Fruit fly (Drosophila melanogaster) whole organism, embryonic: ENCODE measurements around the gene ZnT77C.

Experiments
- Asciz ChIP-seq: fragments of 200-800 bp; sonication (Bioruptor generic); optimal IDR thresholded peaks from 2 replicates; lab custom pipeline; 2017; ENCODE audit warnings: missing biosample characterization, mild to moderate bottlenecking, missing genetic modification characterization, missing genetic modification reagents
- Bgb ChIP-seq: fragments of 200-800 bp; sonication (Bioruptor generic); IDR thresholded peaks from 2 replicates; pipeline ENCODE4 v1.3.6; 2022; ENCODE audit warnings: missing biosample characterization, missing genetic modification characterization; ENCODE audit not compliant: partially characterized antibody
- Bteb2 ChIP-seq: fragments of 200-800 bp; sonication (Bioruptor generic); optimal IDR thresholded peaks from 2 replicates; lab custom pipeline; 2016; ENCODE audit warnings: missing biosample characterization, missing genetic modification characterization
- CG10147 ChIP-seq: fragments of 200-800 bp; sonication (Bioruptor generic); optimal IDR thresholded peaks from 2 replicates; lab custom pipeline; 2019; ENCODE audit warnings: missing biosample characterization, mild to moderate bottlenecking, missing genetic modification characterization, moderate library complexity
- CG10267 ChIP-seq: fragments of 200-800 bp; sonication (Bioruptor generic); optimal IDR thresholded peaks from 2 replicates; lab custom pipeline; 2018; ENCODE audit warnings: missing biosample characterization, mild to moderate bottlenecking, missing genetic modification characterization, moderate library complexity
- CG10321 ChIP-seq: fragments of 200-800 bp; sonication (Bioruptor generic); IDR thresholded peaks from 2 replicates; pipeline ENCODE4 v1.3.6; 2022; ENCODE audit warnings: missing biosample characterization, missing genetic modification characterization
- CG10543 ChIP-seq: fragments of 200-800 bp; sonication (Bioruptor generic); optimal IDR thresholded peaks from 3 replicates; lab custom pipeline; 2017; ENCODE audit warnings: missing biosample characterization, mild to moderate bottlenecking, missing genetic modification characterization, moderate library complexity
- CG10979 ChIP-seq: fragments of 200-800 bp; sonication (Bioruptor generic); optimal IDR thresholded peaks from 2 replicates; lab custom pipeline; 2018; ENCODE audit warnings: missing biosample characterization, mild to moderate bottlenecking, missing genetic modification characterization, moderate library complexity
- CG12769 ChIP-seq: fragments of 200-800 bp; sonication (Bioruptor generic); optimal IDR thresholded peaks from 2 replicates; lab custom pipeline; 2019; ENCODE audit warnings: missing biosample characterization, mild to moderate bottlenecking, missing genetic modification characterization, moderate library complexity
- CG15514 ChIP-seq: fragments of 200-800 bp; sonication (Bioruptor generic); optimal IDR thresholded peaks from 3 replicates; lab custom pipeline; 2017; ENCODE audit warnings: missing biosample characterization, missing genetic modification characterization, mild to moderate bottlenecking, moderate library complexity, missing genetic modification reagents
- CG17829 ChIP-seq: fragments of 200-800 bp; optimal IDR thresholded peaks from 2 replicates; lab custom pipeline; 2019; ENCODE audit warnings: missing biosample characterization, mild to moderate bottlenecking, missing genetic modification characterization, moderate library complexity
- CG18764 ChIP-seq: fragments of 200-800 bp; sonication (Bioruptor generic); optimal IDR thresholded peaks from 3 replicates; lab custom pipeline; 2016; ENCODE audit warnings: missing biosample characterization, missing genetic modification characterization
- CG2129 ChIP-seq: fragments of 200-800 bp; sonication (Bioruptor generic); IDR thresholded peaks from 2 replicates; pipeline ENCODE4 v1.3.6; 2022; ENCODE audit warnings: missing biosample characterization, missing genetic modification characterization; ENCODE audit not compliant: partially characterized antibody
- CG2712 ChIP-seq: fragments of 200-800 bp; optimal IDR thresholded peaks from 3 replicates; lab custom pipeline; 2019; ENCODE audit warnings: missing biosample characterization, mild to moderate bottlenecking, missing genetic modification characterization, moderate library complexity
- CG33213 ChIP-seq: fragments of 200-800 bp; sonication (Bioruptor generic); optimal IDR thresholded peaks from 3 replicates; lab custom pipeline; 2016; ENCODE audit warnings: missing biosample characterization, missing genetic modification characterization
- CG4328 ChIP-seq: fragments of 200-800 bp; sonication (Bioruptor generic); optimal IDR thresholded peaks from 3 replicates; lab custom pipeline; 2017; ENCODE audit warnings: missing biosample characterization, missing genetic modification reagents, missing genetic modification characterization
- CG5953 ChIP-seq: fragments of 200-800 bp; sonication (Bioruptor generic); IDR thresholded peaks from 2 replicates; pipeline ENCODE4 v1.3.6; 2022; ENCODE audit warnings: missing biosample characterization, missing genetic modification characterization
- CG7271 ChIP-seq: fragments of 200-800 bp; sonication (Bioruptor generic); optimal IDR thresholded peaks from 2 replicates; lab custom pipeline; 2018; ENCODE audit warnings: missing biosample characterization, mild to moderate bottlenecking, missing genetic modification characterization, moderate library complexity
- CG8359 ChIP-seq: fragments of 200-800 bp; sonication (Bioruptor generic); optimal IDR thresholded peaks from 2 replicates; lab custom pipeline; 2017; ENCODE audit warnings: missing biosample characterization, mild to moderate bottlenecking, missing genetic modification characterization, borderline replicate concordance
- E2f2 ChIP-seq: fragments of 200-800 bp; sonication (Bioruptor generic); IDR thresholded peaks from 2 replicates; pipeline ENCODE4 v1.3.6; 2022; ENCODE audit warnings: missing biosample characterization, missing genetic modification characterization
- Ets65A ChIP-seq: fragments of 200-800 bp; sonication (Bioruptor generic); peaks from one replicate; lab custom pipeline; 2016; ENCODE audit warnings: missing biosample characterization, missing genetic modification characterization
- Fer1 ChIP-seq: fragments of 200-800 bp; sonication (Bioruptor generic); optimal IDR thresholded peaks from 2 replicates; lab custom pipeline; 2017; ENCODE audit warnings: missing biosample characterization, mild to moderate bottlenecking, missing genetic modification characterization
- Hey ChIP-seq: fragments of 200-800 bp; sonication (Bioruptor generic); optimal IDR thresholded peaks from 3 replicates; lab custom pipeline; 2018; ENCODE audit warnings: missing biosample characterization, mild to moderate bottlenecking, missing genetic modification characterization
- Lim3 ChIP-seq: fragments of 200-800 bp; sonication (Bioruptor generic); IDR thresholded peaks from 2 replicates; pipeline ENCODE4 v1.3.6; 2022; ENCODE audit warnings: missing biosample characterization, missing genetic modification characterization
- MESR4 ChIP-seq: fragments of 200-800 bp; sonication (Bioruptor generic); optimal IDR thresholded peaks from 2 replicates; lab custom pipeline; 2018; ENCODE audit warnings: missing biosample characterization, mild to moderate bottlenecking, missing genetic modification characterization, moderate library complexity
- NFAT ChIP-seq: fragments of 200-800 bp; sonication (Bioruptor generic); IDR thresholded peaks from 2 replicates; pipeline ENCODE4 v1.3.6; 2022; ENCODE audit warnings: missing biosample characterization, missing genetic modification characterization
- Rx ChIP-seq: fragments of 200-800 bp; sonication (Bioruptor generic); IDR thresholded peaks from 2 replicates; pipeline ENCODE4 v1.3.6; 2022; ENCODE audit warnings: missing biosample characterization, missing genetic modification characterization
- Six4 ChIP-seq: fragments of 200-800 bp; sonication (Bioruptor generic); optimal IDR thresholded peaks from 2 replicates; lab custom pipeline; 2016; ENCODE audit warnings: missing biosample characterization, missing genetic modification characterization
- Sox100B ChIP-seq: fragments of 200-800 bp; sonication (Bioruptor generic); optimal IDR thresholded peaks from 3 replicates; lab custom pipeline; 2018; ENCODE audit warnings: missing biosample characterization, mild to moderate bottlenecking, missing genetic modification characterization
- Vsx1 ChIP-seq: fragments of 200-800 bp; sonication (Bioruptor generic); optimal IDR thresholded peaks from 2 replicates; lab custom pipeline; 2017; ENCODE audit warnings: missing biosample characterization, mild to moderate bottlenecking, missing genetic modification characterization, missing genetic modification reagents
- aop ChIP-seq: fragments of 200-800 bp; sonication (Bioruptor generic); IDR thresholded peaks from 2 replicates; pipeline ENCODE4 v1.3.6; 2022; ENCODE audit warnings: missing biosample characterization, missing genetic modification characterization
- cato ChIP-seq: fragments of 200-800 bp; sonication (Bioruptor generic); optimal IDR thresholded peaks from 2 replicates; lab custom pipeline; 2016; ENCODE audit warnings: missing biosample characterization, missing genetic modification characterization, borderline replicate concordance
- caup ChIP-seq: fragments of 200-800 bp; sonication (Bioruptor generic); optimal IDR thresholded peaks from 3 replicates; lab custom pipeline; 2017; ENCODE audit warnings: missing biosample characterization, mild to moderate bottlenecking, missing genetic modification characterization, moderate library complexity; ENCODE audit not compliant: severe bottlenecking
- chm ChIP-seq: fragments of 200-800 bp; sonication (Bioruptor generic); IDR thresholded peaks from 2 replicates; pipeline ENCODE4 v1.3.6; 2022; ENCODE audit warnings: missing biosample characterization, missing genetic modification characterization
- danr ChIP-seq: fragments of 200-800 bp; sonication (Bioruptor generic); IDR thresholded peaks from 2 replicates; pipeline ENCODE4 v1.3.6; 2022; ENCODE audit warnings: missing biosample characterization, missing genetic modification characterization
- esg ChIP-seq: fragments of 200-800 bp; sonication (Bioruptor generic); conservative IDR thresholded peaks from 2 replicates; pipeline ENCODE4 v1.3.6; 2022; ENCODE audit warnings: missing biosample characterization, missing genetic modification characterization
- gce ChIP-seq: fragments of 200-800 bp; sonication (Bioruptor generic); IDR thresholded peaks from 3 replicates; pipeline ENCODE4 v1.3.6; 2022; ENCODE audit warnings: missing biosample characterization, missing genetic modification characterization
- grau ChIP-seq: fragments of 200-800 bp; optimal IDR thresholded peaks from 3 replicates; lab custom pipeline; 2019; ENCODE audit warnings: missing biosample characterization, mild to moderate bottlenecking, missing genetic modification characterization, moderate library complexity
- gsb-n ChIP-seq: fragments of 200-800 bp; sonication (Bioruptor generic); optimal IDR thresholded peaks from 3 replicates; lab custom pipeline; 2018; ENCODE audit warnings: missing biosample characterization, mild to moderate bottlenecking, missing genetic modification characterization
- h ChIP-seq: fragments of >200 bp; optimal IDR thresholded peaks from 2 replicates; lab custom pipeline; 2017
- lmd ChIP-seq: fragments of 200-800 bp; sonication (Bioruptor generic); IDR thresholded peaks from 2 replicates; pipeline ENCODE4 v1.3.6; 2022; ENCODE audit warnings: missing biosample characterization, missing genetic modification characterization
- pfk ChIP-seq: fragments of 200-800 bp; sonication (Bioruptor generic); optimal IDR thresholded peaks from 2 replicates; lab custom pipeline; 2018; ENCODE audit warnings: missing biosample characterization, mild to moderate bottlenecking, missing genetic modification characterization, moderate library complexity
- pho ChIP-seq: fragments of 200-800 bp; sonication (Bioruptor generic); optimal IDR thresholded peaks from 2 replicates; lab custom pipeline; 2016; ENCODE audit warnings: missing biosample characterization, missing genetic modification characterization
- pnt ChIP-seq: fragments of 200-800 bp; sonication (Bioruptor generic); optimal IDR thresholded peaks from 3 replicates; lab custom pipeline; 2016; ENCODE audit warnings: missing biosample characterization, missing genetic modification characterization
- psq ChIP-seq: fragments of 200-800 bp; sonication (Bioruptor generic); optimal IDR thresholded peaks from 2 replicates; lab custom pipeline; 2017; ENCODE audit warnings: missing biosample characterization, missing genetic modification characterization
- run ChIP-seq: fragments of 200-800 bp; sonication (Bioruptor generic); optimal IDR thresholded peaks from 3 replicates; lab custom pipeline; 2018; ENCODE audit warnings: missing biosample characterization, mild to moderate bottlenecking, missing genetic modification characterization
- schlank ChIP-seq: fragments of 200-800 bp; sonication (Bioruptor generic); optimal IDR thresholded peaks from 2 replicates; lab custom pipeline; 2018; ENCODE audit warnings: missing biosample characterization, mild to moderate bottlenecking, missing genetic modification characterization
- sisA ChIP-seq: fragments of 200-800 bp; sonication (Bioruptor generic); IDR thresholded peaks from 2 replicates; pipeline ENCODE4 v1.3.6; 2022; ENCODE audit warnings: missing biosample characterization, missing genetic modification characterization
- wek ChIP-seq: fragments of 200-800 bp; sonication (Bioruptor generic); optimal IDR thresholded peaks from 3 replicates; lab custom pipeline; 2018; ENCODE audit warnings: missing biosample characterization, mild to moderate bottlenecking, missing genetic modification characterization, moderate library complexity

The ZnT77C gene

DNA sequence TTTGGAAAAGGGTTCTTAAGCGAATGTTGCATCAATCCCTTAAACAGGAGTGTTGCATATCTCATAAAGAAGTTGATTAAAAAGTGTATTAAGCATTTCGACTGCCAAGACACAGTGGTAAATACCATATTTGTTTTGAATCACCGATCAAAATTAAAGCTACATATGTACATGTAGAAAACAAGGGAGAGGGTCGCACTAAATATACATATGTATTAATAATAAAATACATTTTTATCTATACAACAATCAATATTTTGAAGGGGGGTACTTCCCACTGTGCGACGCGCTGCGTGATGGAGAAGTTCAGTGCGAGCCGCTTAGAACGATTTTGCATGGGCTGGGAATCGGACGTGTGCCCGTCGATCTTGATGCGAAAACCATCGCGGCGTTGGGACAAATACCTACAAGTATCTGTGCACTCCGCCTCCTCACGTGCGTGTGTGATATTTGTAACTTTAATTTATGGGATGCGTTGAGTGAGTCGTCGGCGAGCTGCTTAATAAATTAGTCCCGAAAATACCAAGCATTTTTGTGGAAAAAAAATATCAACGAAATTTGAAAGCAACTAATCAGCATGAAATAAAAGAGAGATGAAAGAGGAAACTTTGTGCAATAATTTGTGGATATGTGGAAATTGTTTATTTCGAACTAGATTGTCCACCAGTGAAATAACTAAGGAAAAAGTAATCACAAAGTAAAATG, 49.8 kb downstream of the ZnT77C start (continued):
- TF ChIP-seq CG5953 (GFP tag; lab: Robert Waterston, UW) (peak; percentile 85), CG10321 (GFP tag; lab: Robert Waterston, UW) (peak; percentile 24; the same call in 1 of the 2 replicates), CG10147 (peak; percentile 78), cato (peak; percentile 64), Hey (tag; lab: Kevin White, UChicago) (no peak), run (tag; lab: Kevin White, UChicago) (peak; percentile 77), CG12769 (tag; lab: Kevin White, UChicago) (peak; percentile 85), pho (GFP tag; lab: Kevin White, UChicago) (peak; percentile 11), CG33213 (GFP tag; lab: Kevin White, UChicago) (no peak), h (lab: Kevin White, UChicago) (no peak), CG2129 (GFP tag; lab: Robert Waterston, UW) (no peak), Sox100B (GFP tag; lab: Kevin White, UChicago) (peak; percentile 85), Ets65A (GFP tag; lab: Kevin White, UChicago) (peak; percentile 83), Fer1 (GFP tag; lab: Kevin White, UChicago) (peak; percentile 81), Bteb2 (GFP tag; lab: Kevin White, UChicago) (peak; percentile 29), MESR4 (GFP tag; lab: Kevin White, UChicago) (peak; percentile 14), gsb-n (tag; lab: Kevin White, UChicago) (peak; percentile 74), Rx (GFP tag; lab: Robert Waterston, UW) (peak; percentile 83), CG10543 (peak; percentile 9), psq (GFP tag; lab: Kevin White, UChicago) (peak; percentile 28), CG17829 (peak; percentile 85), E2f2 (GFP tag; lab: Robert Waterston, UW) (peak; percentile 69), CG10979 (tag; lab: Kevin White, UChicago) (peak; percentile 85), chm (peak; percentile 93), grau (tag; lab: Kevin White, UChicago) (peak; percentile 83), NFAT (GFP tag; lab: Robert Waterston, UW) (peak; percentile 80), esg (GFP tag; lab: Robert Waterston, UW) (peak; percentile 89), Vsx1 (GFP tag; lab: Kevin White, UChicago) (peak; percentile 75), CG10267 (tag; lab: Kevin White, UChicago) (peak; percentile 79), wek (GFP tag; lab: Kevin White, UChicago) (peak; percentile 49), CG2712 (tag; lab: Kevin White, UChicago) (peak; percentile 91), caup (GFP tag; lab: Kevin White, UChicago) (peak; percentile 84), CG4328 (GFP tag; lab: Kevin White, UChicago) (peak; percentile 50), Six4 (peak; percentile 80), danr (GFP tag; lab: Robert Waterston, UW) (peak; percentile 66; the same call in 1 of the 2 replicates), CG8359 (GFP tag; lab: Kevin White, UChicago) (peak; percentile 58), Bgb (GFP tag; lab: Robert Waterston, UW) (0 out of 2 replicates have a peak, but pooled peaks have one; percentile 21), pnt (GFP tag; lab: Kevin White, UChicago) (no peak), CG15514 (GFP tag; lab: Kevin White, UChicago) (peak; percentile 78), Lim3 (GFP tag; lab: Robert Waterston, UW) (peak; percentile 65; the same call in 1 of the 2 replicates), Asciz (GFP tag; lab: Kevin White, UChicago) (peak; percentile 83), schlank (tag; lab: Kevin White, UChicago) (peak; percentile 47), pfk (GFP tag; lab: Kevin White, UChicago) (no peak), aop (GFP tag; lab: Robert Waterston, UW) (peak; percentile 76), lmd (peak; percentile 91), sisA (GFP tag; lab: Robert Waterston, UW) (peak; percentile 89), CG7271 (tag; lab: Kevin White, UChicago) (peak; percentile 71), gce (peak; percentile 91), CG18764 (GFP tag; lab: Kevin White, UChicago) (peak; percentile 69)
